Fruit fly (Drosophila melanogaster): ENCODE measurements around the gene ringer.

dm6 chr3L:16391257-16391656 lies 32.0 kb upstream of the ringer start:
- TF ChIP-seq CG3838 (GFP tag; optimal IDR thresholded peaks at IDR 0.05) = no peak
- TF ChIP-seq CG14860 (GFP tag; IDR thresholded peaks at IDR 0.05; ENCODE audit: partially characterized antibody) = no peak
- no peak for TF ChIP-seq rib (GFP tag; IDR thresholded peaks at IDR 0.05)
- no peak for TF ChIP-seq CG7556 (GFP tag; optimal IDR thresholded peaks at IDR 0.05)

Measured in whole organism, embryonic.